Fruit fly (Drosophila melanogaster): Measurements from ENCODE around the gene CG33639.

- no peak for TF ChIP-seq CG6254 (GFP tag; optimal IDR thresholded peaks at IDR 0.05)
- TF ChIP-seq CG11247 (GFP tag; IDR thresholded peaks at IDR 0.05): no peak
- no peak for TF ChIP-seq YL-1 (GFP tag; optimal IDR thresholded peaks at IDR 0.05)
- no peak for TF ChIP-seq so (GFP tag; IDR thresholded peaks at IDR 0.05)
- no peak for TF ChIP-seq dati (GFP tag; IDR thresholded peaks at IDR 0.05)
- TF ChIP-seq zf30C (GFP tag; optimal IDR thresholded peaks at IDR 0.05): no peak
- no peak for TF ChIP-seq Lhr (GFP tag; optimal IDR thresholded peaks at IDR 0.05)
- TF ChIP-seq dm (GFP tag; optimal IDR thresholded peaks at IDR 0.05): no peak
- no peak for TF ChIP-seq CG4617 (GFP tag; optimal IDR thresholded peaks at IDR 0.05; ENCODE audit: borderline replicate concordance)
- TF ChIP-seq zfh1 (GFP tag; IDR thresholded peaks at IDR 0.05): no peak
- no peak for TF ChIP-seq CrebB (tag; optimal IDR thresholded peaks at IDR 0.05)
- TF ChIP-seq eve (GFP tag; optimal IDR thresholded peaks at IDR 0.05): no peak
- no peak for TF ChIP-seq CG9932 (GFP tag; IDR thresholded peaks at IDR 0.05)
- no peak for TF ChIP-seq CG16779 (GFP tag; IDR thresholded peaks at IDR 0.05)
Measured at dm6 chrX:18248267-18248666, 22.4 kb upstream of the CG33639 start.

All from whole organism, embryonic.